Worm (Caenorhabditis elegans) whole organism, midembryonic: ENCODE data around the gene F19B6.1.

Experiments used
- flt-1 ChIP-seq: fragments of 200-800 bp; sonication (Bioruptor generic); IDR thresholded peaks from 2 replicates; pipeline ENCODE4 v1.3.6; 2022; ENCODE audit warnings: missing genetic modification characterization, missing compliant biosample characterization
- ztf-29 ChIP-seq: fragments of 200-800 bp; sonication (Bioruptor generic); IDR thresholded peaks from 2 replicates; pipeline ENCODE4 v1.3.6; 2022; ENCODE audit warnings: missing genetic modification reagents, missing genetic modification characterization, missing compliant biosample characterization

DNA sequence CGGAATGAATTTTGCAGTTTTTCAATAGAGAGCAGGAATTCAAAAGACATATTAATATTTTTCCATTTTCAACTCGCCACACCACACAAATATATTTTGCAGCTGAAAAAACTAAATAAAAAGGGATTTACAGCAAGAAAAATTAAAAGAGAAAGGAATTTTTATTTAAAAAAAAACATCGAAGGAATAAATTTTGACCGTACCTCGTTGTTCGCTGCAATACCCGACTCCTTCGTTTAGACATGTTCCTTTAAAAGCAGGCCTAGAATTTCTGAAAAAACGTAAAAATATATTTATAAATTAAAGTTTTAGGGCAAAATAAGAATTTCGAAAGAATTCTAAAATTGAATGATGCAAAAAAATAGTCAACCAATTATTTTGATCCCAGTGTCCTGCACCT lies at the start of gene F19B6.1:
- no peak for TF ChIP-seq flt-1 (GFP tag; lab: Robert Waterston, UW)
- no peak for TF ChIP-seq ztf-29 (GFP tag; lab: Robert Waterston, UW)
